Worm (Caenorhabditis elegans): Measurements from ENCODE around the gene C47E8.1.
A peak's percentile ranks its signal among the peaks of the same experiment; 100 is the strongest.

Gene C47E8.1

ce11 chrV:14684359-14685312, 18.8 kb downstream of the C47E8.1 start, which contains the start of gene hsp-90:
Gene hsp-90 (plus strand): TSS chrV:14684918.
- TF ChIP-seq klf-2 (GFP tag; conservative IDR thresholded peaks at IDR 0.05) (no peak), cog-1 (tag; optimal IDR thresholded peaks at IDR 0.05) (no peak), ztf-29 (GFP tag; IDR thresholded peaks at IDR 0.05) (no peak), T22C8.4 (GFP tag; IDR thresholded peaks at IDR 0.05) (no peak), ref-1 (GFP tag; conservative IDR thresholded peaks at IDR 0.05) (no peak), tab-1 (GFP tag; IDR thresholded peaks at IDR 0.05) (no peak), flt-1 (GFP tag; IDR thresholded peaks at IDR 0.05) (no peak), med-1 (GFP tag; optimal IDR thresholded peaks at IDR 0.05; ENCODE audit: insufficient read depth) (no peak), ztf-23 (GFP tag; IDR thresholded peaks at IDR 0.05) (no peak)

- TF ChIP-seq flt-1 (GFP tag; IDR thresholded peaks at IDR 0.05) (peak; percentile 69), med-1 (GFP tag; optimal IDR thresholded peaks at IDR 0.05; ENCODE audit: insufficient read depth) (no peak), ref-1 (GFP tag; conservative IDR thresholded peaks at IDR 0.05) (no peak), ztf-29 (GFP tag; IDR thresholded peaks at IDR 0.05) (no peak), T22C8.4 (GFP tag; IDR thresholded peaks at IDR 0.05) (0 out of 2 replicates have a peak, but pooled peaks have one; percentile 50), ztf-23 (GFP tag; IDR thresholded peaks at IDR 0.05) (peak; percentile 88), cog-1 (tag; optimal IDR thresholded peaks at IDR 0.05) (peak; percentile 90), klf-2 (GFP tag; conservative IDR thresholded peaks at IDR 0.05) (no peak)
Measured at ce11 chrV:14685435-14686058, 19.7 kb downstream of the C47E8.1 start, which contains the start of gene C47E8.4. Gene C47E8.4 (minus strand): TSS chrV:14685485.

- TF ChIP-seq tab-1 (GFP tag; IDR thresholded peaks at IDR 0.05) (no peak), med-1 (GFP tag; optimal IDR thresholded peaks at IDR 0.05; ENCODE audit: insufficient read depth) (no peak), ztf-23 (GFP tag; IDR thresholded peaks at IDR 0.05) (no peak), T22C8.4 (GFP tag; IDR thresholded peaks at IDR 0.05) (no peak), flt-1 (GFP tag; IDR thresholded peaks at IDR 0.05) (no peak)
Measured at ce11 chrV:14686231-14687105, 20.6 kb downstream of the C47E8.1 start.

ce11 chrV:14687106-14687964, 21.5 kb downstream of the C47E8.1 start:
- TF ChIP-seq klf-2 (GFP tag; conservative IDR thresholded peaks at IDR 0.05) (no peak), tab-1 (GFP tag; IDR thresholded peaks at IDR 0.05) (no peak), ztf-29 (GFP tag; IDR thresholded peaks at IDR 0.05) (no peak), ref-1 (GFP tag; conservative IDR thresholded peaks at IDR 0.05) (no peak), cog-1 (tag; optimal IDR thresholded peaks at IDR 0.05) (no peak), flt-1 (GFP tag; IDR thresholded peaks at IDR 0.05) (no peak), med-1 (GFP tag; optimal IDR thresholded peaks at IDR 0.05; ENCODE audit: insufficient read depth) (no peak), ztf-23 (GFP tag; IDR thresholded peaks at IDR 0.05) (no peak), T22C8.4 (GFP tag; IDR thresholded peaks at IDR 0.05) (no peak)

- TF ChIP-seq klf-2 (GFP tag; conservative IDR thresholded peaks at IDR 0.05): no peak
- TF ChIP-seq ref-1 (GFP tag; conservative IDR thresholded peaks at IDR 0.05): no peak
- TF ChIP-seq tab-1 (GFP tag; IDR thresholded peaks at IDR 0.05): no peak
- no peak for TF ChIP-seq T22C8.4 (GFP tag; IDR thresholded peaks at IDR 0.05)
- no peak for TF ChIP-seq ztf-23 (GFP tag; IDR thresholded peaks at IDR 0.05)
- TF ChIP-seq flt-1 (GFP tag; IDR thresholded peaks at IDR 0.05): no peak
- no peak for TF ChIP-seq med-1 (GFP tag; optimal IDR thresholded peaks at IDR 0.05; ENCODE audit: insufficient read depth)
- no peak for TF ChIP-seq cog-1 (tag; optimal IDR thresholded peaks at IDR 0.05)
- no peak for TF ChIP-seq ztf-29 (GFP tag; IDR thresholded peaks at IDR 0.05)
Measured at ce11 chrV:14688097-14688912, 22.5 kb downstream of the C47E8.1 start, which contains the start of gene C47E8.11. Gene C47E8.11 (plus strand): TSS chrV:14688616.

- TF ChIP-seq ztf-29 (GFP tag; IDR thresholded peaks at IDR 0.05) (no peak), flt-1 (GFP tag; IDR thresholded peaks at IDR 0.05) (peak; percentile 88), med-1 (GFP tag; optimal IDR thresholded peaks at IDR 0.05; ENCODE audit: insufficient read depth) (peak; percentile 2), T22C8.4 (GFP tag; IDR thresholded peaks at IDR 0.05) (peak; percentile 34; the same call in 1 of the 2 replicates), ztf-23 (GFP tag; IDR thresholded peaks at IDR 0.05) (no peak), klf-2 (GFP tag; conservative IDR thresholded peaks at IDR 0.05) (0 out of 2 replicates have a peak, but pooled peaks have one; percentile 61), tab-1 (GFP tag; IDR thresholded peaks at IDR 0.05) (peak; percentile 79)
Measured at ce11 chrV:14689060-14689750, 23.4 kb downstream of the C47E8.1 start, which contains the start of gene gasr-8. Gene gasr-8 (plus strand): TSS chrV:14689110.

- TF ChIP-seq ztf-29 (GFP tag; IDR thresholded peaks at IDR 0.05): no peak
Measured at ce11 chrV:14695713-14696112, 29.9 kb downstream of the C47E8.1 start.

Measured in whole organism, midembryonic.